Fruit fly (Drosophila melanogaster) whole organism, prepupa: ENCODE results near the gene Nfs1.

Source experiments
- Blimp-1 ChIP-seq: fragments of 200-800 bp; sonication (Bioruptor generic); optimal IDR thresholded peaks from 3 replicates; lab custom pipeline; 2017; ENCODE audit warnings: missing biosample characterization, missing genetic modification characterization, mild to moderate bottlenecking, moderate library complexity, missing genetic modification reagents
- CG10631 ChIP-seq: fragments of 200-800 bp; sonication (Bioruptor generic); optimal IDR thresholded peaks from 2 replicates; lab custom pipeline; 2016; ENCODE audit warnings: missing biosample characterization, missing genetic modification characterization
- CG10669 ChIP-seq: fragments of 200-800 bp; sonication (Bioruptor generic); optimal IDR thresholded peaks from 3 replicates; lab custom pipeline; 2018; ENCODE audit warnings: missing biosample characterization, mild to moderate bottlenecking, missing genetic modification characterization, moderate library complexity
- CG11294 ChIP-seq: fragments of 200-800 bp; sonication (Bioruptor generic); IDR thresholded peaks from 2 replicates; pipeline ENCODE4 v1.3.6; 2022; ENCODE audit warnings: missing biosample characterization, missing genetic modification characterization
- CG11762 ChIP-seq: fragments of 200-800 bp; sonication (Bioruptor generic); optimal IDR thresholded peaks from 3 replicates; lab custom pipeline; 2016; ENCODE audit warnings: missing biosample characterization, missing genetic modification characterization; ENCODE audit not compliant: insufficient read depth
- CG11902 ChIP-seq: fragments of 200-800 bp; sonication (Bioruptor generic); optimal IDR thresholded peaks from 3 replicates; lab custom pipeline; 2016; ENCODE audit warnings: missing biosample characterization, missing genetic modification characterization
- CG1621 ChIP-seq: fragments of 200-800 bp; sonication (Bioruptor generic); optimal IDR thresholded peaks from 3 replicates; lab custom pipeline; 2018; ENCODE audit warnings: missing biosample characterization, mild to moderate bottlenecking, missing genetic modification characterization
- CG16779 ChIP-seq: fragments of 200-800 bp; sonication (Bioruptor generic); optimal IDR thresholded peaks from 3 replicates; lab custom pipeline; 2017; ENCODE audit warnings: missing biosample characterization, mild to moderate bottlenecking, missing genetic modification characterization
- CG3032 ChIP-seq: fragments of 200-800 bp; optimal IDR thresholded peaks from 2 replicates; lab custom pipeline; 2019; ENCODE audit warnings: missing biosample characterization, mild to moderate bottlenecking, missing genetic modification characterization, moderate library complexity
- CG31627 ChIP-seq: fragments of 200-800 bp; sonication (Bioruptor generic); optimal IDR thresholded peaks from 3 replicates; lab custom pipeline; 2016; ENCODE audit warnings: missing biosample characterization, missing genetic modification characterization
- CG34406 ChIP-seq: fragments of 200-800 bp; sonication (Bioruptor generic); optimal IDR thresholded peaks from 3 replicates; lab custom pipeline; 2016; ENCODE audit warnings: missing biosample characterization, missing genetic modification characterization
- CG3919 ChIP-seq: fragments of 200-800 bp; sonication (Bioruptor generic); optimal IDR thresholded peaks from 3 replicates; lab custom pipeline; 2016; ENCODE audit warnings: missing biosample characterization, missing genetic modification characterization
- CG4318 ChIP-seq: fragments of 200-800 bp; sonication (Bioruptor generic); optimal IDR thresholded peaks from 3 replicates; lab custom pipeline; 2017; ENCODE audit warnings: missing biosample characterization, mild to moderate bottlenecking, missing genetic modification characterization
- CG6163 ChIP-seq: fragments of 200-800 bp; sonication (Bioruptor generic); IDR thresholded peaks from 3 replicates; pipeline ENCODE4 v1.3.6; 2022; ENCODE audit warnings: missing biosample characterization, missing genetic modification characterization
- CG6276 ChIP-seq: fragments of 200-800 bp; sonication (Bioruptor generic); optimal IDR thresholded peaks from 2 replicates; lab custom pipeline; 2017; ENCODE audit warnings: missing biosample characterization, mild to moderate bottlenecking, missing genetic modification characterization
- CG6854 ChIP-seq: fragments of 200-800 bp; sonication (Bioruptor generic); optimal IDR thresholded peaks from 2 replicates; lab custom pipeline; 2017; ENCODE audit warnings: missing biosample characterization, mild to moderate bottlenecking, missing genetic modification characterization
- CG7368 ChIP-seq: fragments of 200-800 bp; sonication (Bioruptor generic); optimal IDR thresholded peaks from 3 replicates; lab custom pipeline; 2016; ENCODE audit warnings: missing biosample characterization, missing genetic modification characterization
- CG8632 ChIP-seq: fragments of 200-800 bp; sonication (Bioruptor generic); optimal IDR thresholded peaks from 3 replicates; lab custom pipeline; 2016; ENCODE audit warnings: missing biosample characterization, missing genetic modification characterization
- CG9139 ChIP-seq: fragments of 200-800 bp; sonication (Bioruptor generic); optimal IDR thresholded peaks from 3 replicates; lab custom pipeline; 2017; ENCODE audit warnings: missing biosample characterization, mild to moderate bottlenecking, missing genetic modification characterization
- Eip75B ChIP-seq: fragments of 200-800 bp; sonication (Bioruptor generic); optimal IDR thresholded peaks from 3 replicates; lab custom pipeline; 2016; ENCODE audit warnings: missing biosample characterization, missing genetic modification characterization
- Eip78C ChIP-seq: fragments of 200-800 bp; sonication (Bioruptor generic); peaks from one replicate; lab custom pipeline; 2016; ENCODE audit warnings: missing biosample characterization, missing genetic modification characterization
- Eip93F ChIP-seq: fragments of 200-800 bp; sonication (Bioruptor generic); optimal IDR thresholded peaks from 2 replicates; lab custom pipeline; 2016; ENCODE audit warnings: missing biosample characterization, mild to moderate bottlenecking, missing genetic modification characterization
- Ets21C ChIP-seq: fragments of 200-800 bp; sonication (Bioruptor generic); optimal IDR thresholded peaks from 3 replicates; lab custom pipeline; 2016; ENCODE audit warnings: missing biosample characterization, missing genetic modification characterization
- Gug ChIP-seq: fragments of 200-800 bp; sonication (Bioruptor generic); IDR thresholded peaks from 2 replicates; pipeline ENCODE4 v1.3.6; 2022; ENCODE audit warnings: missing biosample characterization, missing genetic modification characterization
- Hr38 ChIP-seq: sonication (Bioruptor generic); optimal IDR thresholded peaks from 2 replicates; lab custom pipeline; 2016; ENCODE audit warnings: missing biosample characterization, missing genetic modification characterization
- Hr39 ChIP-seq: fragments of 200-800 bp; sonication (Bioruptor generic); optimal IDR thresholded peaks from 2 replicates; lab custom pipeline; 2016; ENCODE audit warnings: missing biosample characterization, missing genetic modification characterization
- Lpt ChIP-seq: fragments of 200-800 bp; sonication (Bioruptor generic); optimal IDR thresholded peaks from 3 replicates; lab custom pipeline; 2016; ENCODE audit warnings: missing biosample characterization, missing genetic modification characterization
- Met ChIP-seq: fragments of 200-800 bp; sonication (Bioruptor generic); optimal IDR thresholded peaks from 3 replicates; lab custom pipeline; 2016; ENCODE audit warnings: missing biosample characterization, missing genetic modification characterization
- OdsH ChIP-seq: fragments of 200-800 bp; sonication (Bioruptor generic); optimal IDR thresholded peaks from 3 replicates; lab custom pipeline; 2016; ENCODE audit warnings: missing biosample characterization, missing genetic modification characterization
- Smox ChIP-seq: fragments of 200-800 bp; sonication (Bioruptor generic); optimal IDR thresholded peaks from 3 replicates; lab custom pipeline; 2016; ENCODE audit warnings: missing biosample characterization, missing genetic modification characterization
- Sox102F ChIP-seq: fragments of 200-800 bp; sonication (Bioruptor generic); optimal IDR thresholded peaks from 2 replicates; lab custom pipeline; 2016; ENCODE audit warnings: missing biosample characterization, mild to moderate bottlenecking, missing genetic modification characterization
- Sox15 ChIP-seq: fragments of 200-800 bp; sonication (Bioruptor generic); optimal IDR thresholded peaks from 3 replicates; lab custom pipeline; 2016; ENCODE audit warnings: missing biosample characterization, missing genetic modification characterization
- acj6 ChIP-seq: fragments of 200-800 bp; sonication (Bioruptor generic); optimal IDR thresholded peaks from 3 replicates; lab custom pipeline; 2016; ENCODE audit warnings: missing biosample characterization, missing genetic modification characterization
- cyc ChIP-seq: fragments of 200-800 bp; sonication (Bioruptor generic); optimal IDR thresholded peaks from 3 replicates; lab custom pipeline; 2016; ENCODE audit warnings: missing biosample characterization, missing genetic modification characterization
- dsx ChIP-seq: fragments of 200-800 bp; optimal IDR thresholded peaks from 3 replicates; lab custom pipeline; 2019; ENCODE audit warnings: missing biosample characterization, mild to moderate bottlenecking, missing genetic modification characterization, moderate library complexity; ENCODE audit not compliant: poor library complexity, severe bottlenecking
- eg ChIP-seq: fragments of 200-800 bp; sonication (Bioruptor generic); IDR thresholded peaks from 3 replicates; pipeline ENCODE4 v1.3.6; 2022; ENCODE audit warnings: missing biosample characterization, missing genetic modification characterization
- esn ChIP-seq: fragments of 200-800 bp; sonication (Bioruptor generic); optimal IDR thresholded peaks from 2 replicates; lab custom pipeline; 2016; ENCODE audit warnings: missing biosample characterization, mild to moderate bottlenecking, missing genetic modification characterization, moderate library complexity
- fd85E ChIP-seq: fragments of 200-800 bp; sonication (Bioruptor generic); optimal IDR thresholded peaks from 3 replicates; lab custom pipeline; 2016; ENCODE audit warnings: missing biosample characterization, missing genetic modification characterization
- fkh ChIP-seq: fragments of 200-800 bp; sonication (Bioruptor generic); optimal IDR thresholded peaks from 3 replicates; lab custom pipeline; 2017; ENCODE audit warnings: missing biosample characterization, mild to moderate bottlenecking, missing genetic modification characterization, moderate library complexity
- lz ChIP-seq: fragments of 200-800 bp; sonication (Bioruptor generic); optimal IDR thresholded peaks from 3 replicates; lab custom pipeline; 2016; ENCODE audit warnings: missing biosample characterization, missing genetic modification characterization
- pdm3 ChIP-seq: fragments of 200-800 bp; sonication (Bioruptor generic); optimal IDR thresholded peaks from 3 replicates; lab custom pipeline; 2016; ENCODE audit warnings: missing biosample characterization, missing genetic modification characterization
- salr ChIP-seq, 2 experiments: fragments of 200-800 bp; sonication (Bioruptor generic); optimal IDR thresholded peaks; 3 replicates each; lab custom pipeline; 2016 to 2018; ENCODE audit warnings: missing biosample characterization in 2 of 2, missing genetic modification characterization in 2 of 2, mild to moderate bottlenecking in 1 of 2
- spab ChIP-seq: fragments of 200-800 bp; sonication (Bioruptor generic); optimal IDR thresholded peaks from 2 replicates; lab custom pipeline; 2017; ENCODE audit warnings: missing biosample characterization, mild to moderate bottlenecking, missing genetic modification characterization, missing genetic modification reagents
- ss ChIP-seq, 2 experiments: fragments of 200-800 bp; sonication (Bioruptor generic); optimal IDR thresholded peaks; 2 replicates in 1 of 2; 3 replicates in 1 of 2; lab custom pipeline; 2017 to 2018; ENCODE audit warnings: mild to moderate bottlenecking in 2 of 2, missing biosample characterization in 2 of 2, missing genetic modification characterization in 2 of 2, moderate library complexity in 1 of 2
- svp ChIP-seq: fragments of 200-800 bp; sonication (Bioruptor generic); peaks from one replicate; lab custom pipeline; 2016; ENCODE audit warnings: missing biosample characterization, missing genetic modification characterization
- topi ChIP-seq: fragments of 200-800 bp; sonication (Bioruptor generic); optimal IDR thresholded peaks from 3 replicates; lab custom pipeline; 2016; ENCODE audit warnings: missing biosample characterization, missing genetic modification characterization

The Nfs1 gene

DNA sequence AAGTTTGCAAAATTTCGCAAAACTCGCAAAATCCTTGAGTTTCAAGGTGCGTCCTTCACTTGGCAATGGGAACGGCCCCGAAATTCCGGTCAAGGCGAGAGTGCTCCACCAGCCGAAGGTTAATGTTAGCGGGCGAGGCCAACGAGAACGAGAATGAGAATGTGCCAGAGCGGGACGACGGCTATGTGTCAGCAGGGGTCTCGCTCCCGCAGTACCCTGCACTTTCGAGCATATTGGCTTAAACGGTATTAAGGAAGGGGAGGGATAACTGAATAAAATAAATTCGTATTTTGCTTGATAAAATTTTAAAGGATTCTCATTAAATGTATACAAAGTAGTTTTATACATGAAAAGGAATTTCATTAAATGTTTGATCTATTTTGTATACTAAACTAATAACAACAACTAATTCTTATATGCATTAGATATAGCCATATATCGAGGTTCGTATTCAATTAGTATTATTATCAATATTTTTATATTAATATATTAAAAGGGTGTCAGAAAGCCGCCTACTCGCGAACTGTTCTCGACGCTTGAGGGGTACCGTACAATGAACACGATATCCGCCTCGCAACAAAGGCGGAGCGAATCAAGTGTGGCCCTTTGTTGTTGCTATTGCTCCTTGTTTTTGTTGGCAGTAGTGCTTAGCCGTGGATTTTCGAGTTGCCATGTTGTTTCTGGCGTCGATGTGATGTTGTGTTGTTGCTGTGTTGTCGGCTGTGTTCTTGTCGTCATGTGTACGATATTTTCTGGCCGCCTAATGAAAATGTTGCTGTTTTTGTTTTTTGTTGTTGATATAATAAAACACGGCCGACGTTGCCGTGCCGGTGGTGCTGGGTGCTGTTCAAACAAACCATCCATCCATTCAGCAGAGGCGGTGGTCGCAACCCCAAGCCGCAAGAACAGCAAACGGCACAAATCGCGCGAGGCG is 7.2 kb downstream of the Nfs1 start (continued):
- peak; percentile 79 for TF ChIP-seq topi (GFP tag; lab: Kevin White, UChicago)
- peak; percentile 90 for TF ChIP-seq OdsH (GFP tag; lab: Kevin White, UChicago)
- TF ChIP-seq Eip75B (GFP tag; lab: Kevin White, UChicago): peak; percentile 90
- peak; percentile 86 for TF ChIP-seq CG10669 (GFP tag; lab: Kevin White, UChicago)
- TF ChIP-seq Ets21C (GFP tag; lab: Kevin White, UChicago): peak; percentile 59
- no peak for TF ChIP-seq CG6163 (GFP tag; lab: Robert Waterston, UW)
- TF ChIP-seq CG7368 (GFP tag; lab: Kevin White, UChicago): peak; percentile 81
- peak; percentile 87 for TF ChIP-seq CG11902
- TF ChIP-seq eg (GFP tag; lab: Robert Waterston, UW): no peak
- peak; percentile 52 for TF ChIP-seq Sox102F (GFP tag; lab: Kevin White, UChicago)
- TF ChIP-seq Hr38 (GFP tag; lab: Kevin White, UChicago): no peak
- peak; percentile 14 for TF ChIP-seq fd85E (GFP tag; lab: Kevin White, UChicago)
- TF ChIP-seq CG6276 (GFP tag; lab: Kevin White, UChicago): peak; percentile 83
- TF ChIP-seq Smox: peak; percentile 72
- TF ChIP-seq spab: peak; percentile 90
- TF ChIP-seq CG8632 (GFP tag; lab: Kevin White, UChicago): peak; percentile 92
- TF ChIP-seq CG4318 (GFP tag; lab: Kevin White, UChicago): peak; percentile 86
- TF ChIP-seq CG6854 (GFP tag; lab: Kevin White, UChicago): no peak
- TF ChIP-seq pdm3 (GFP tag; lab: Kevin White, UChicago): peak; percentile 78
- TF ChIP-seq CG34406 (GFP tag; lab: Kevin White, UChicago): peak; percentile 91
- peak; percentile 80 for TF ChIP-seq dsx
- TF ChIP-seq esn (GFP tag; lab: Kevin White, UChicago): peak; percentile 87
- TF ChIP-seq CG10631 (GFP tag; lab: Kevin White, UChicago): peak; percentile 93
- TF ChIP-seq Eip78C (GFP tag; lab: Kevin White, UChicago): peak; percentile 96
- TF ChIP-seq Eip93F (GFP tag; lab: Kevin White, UChicago): no peak
- peak; percentile 82 for TF ChIP-seq cyc (GFP tag; lab: Kevin White, UChicago)
- no peak for TF ChIP-seq Gug
- TF ChIP-seq Blimp-1 (GFP tag; lab: Kevin White, UChicago): peak; percentile 97
- peak; percentile 75 for TF ChIP-seq CG31627 (GFP tag; lab: Kevin White, UChicago)
- peak; percentile 87 for TF ChIP-seq CG9139 (GFP tag; lab: Kevin White, UChicago)
- TF ChIP-seq CG16779 (tag; lab: Kevin White, UChicago): peak; percentile 88
- TF ChIP-seq lz (GFP tag; lab: Kevin White, UChicago): peak; percentile 77
- TF ChIP-seq ss (GFP tag; optimal IDR thresholded peaks at IDR 0.05; lab: Kevin White, UChicago): peak; percentile 91 to 96
- peak; percentile 97 for TF ChIP-seq fkh (GFP tag; lab: Kevin White, UChicago)
- TF ChIP-seq CG1621 (tag; lab: Kevin White, UChicago): no peak
- TF ChIP-seq Lpt (GFP tag; lab: Kevin White, UChicago): peak; percentile 76
- peak; percentile 88 for TF ChIP-seq acj6
- TF ChIP-seq Hr39 (GFP tag; lab: Kevin White, UChicago): peak; percentile 70
- no peak for TF ChIP-seq CG11294 (GFP tag; lab: Robert Waterston, UW)
- TF ChIP-seq, all 60 proteins: peak for 49

DNA sequence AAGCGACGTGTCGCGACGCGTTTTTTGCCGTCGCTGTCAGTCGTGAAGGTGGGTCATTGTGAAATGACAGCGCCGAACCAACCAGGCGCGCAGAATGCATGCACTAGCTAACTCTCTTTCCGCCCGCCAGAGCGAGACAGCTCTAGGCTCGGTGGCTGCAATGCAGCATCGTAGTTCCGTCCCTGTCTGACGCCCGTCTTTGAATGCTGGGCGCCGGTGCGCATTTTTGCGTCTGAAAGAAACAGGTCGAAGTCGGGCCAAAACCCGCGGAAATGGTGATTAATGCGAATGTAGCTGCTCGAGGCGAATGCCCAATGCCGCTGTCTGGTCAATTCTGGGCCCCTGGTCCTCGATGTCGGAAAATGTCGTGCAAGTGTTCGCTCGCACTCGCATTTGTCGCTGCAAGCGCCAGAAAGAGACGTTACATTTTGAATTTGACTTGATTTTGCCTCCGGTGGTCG is 7.9 kb downstream of the Nfs1 start:
- TF ChIP-seq CG3032 (tag; lab: Kevin White, UChicago): peak; percentile 66
- peak; percentile 56 for TF ChIP-seq CG7368 (GFP tag; lab: Kevin White, UChicago)
- TF ChIP-seq Eip75B (GFP tag; lab: Kevin White, UChicago): peak; percentile 74
- peak; percentile 54 for TF ChIP-seq CG16779 (tag; lab: Kevin White, UChicago)
- TF ChIP-seq salr (GFP tag; optimal IDR thresholded peaks at IDR 0.05; lab: Kevin White, UChicago): peak; percentile 34 to 37
- TF ChIP-seq Smox: peak; percentile 66
- TF ChIP-seq Hr38 (GFP tag; lab: Kevin White, UChicago): no peak
- TF ChIP-seq Sox15 (GFP tag; lab: Kevin White, UChicago): no peak
- TF ChIP-seq Sox102F (GFP tag; lab: Kevin White, UChicago): peak; percentile 68
- TF ChIP-seq CG3919 (GFP tag; lab: Kevin White, UChicago): peak; percentile 66
- TF ChIP-seq CG10669 (GFP tag; lab: Kevin White, UChicago): peak; percentile 66
- TF ChIP-seq dsx: peak; percentile 100
- peak; percentile 24 for TF ChIP-seq OdsH (GFP tag; lab: Kevin White, UChicago)
- TF ChIP-seq CG1621 (tag; lab: Kevin White, UChicago): peak; percentile 80
- TF ChIP-seq CG6276 (GFP tag; lab: Kevin White, UChicago): peak; percentile 78
- TF ChIP-seq pdm3 (GFP tag; lab: Kevin White, UChicago): peak; percentile 67
- peak; percentile 57 for TF ChIP-seq Met (GFP tag; lab: Kevin White, UChicago)
- TF ChIP-seq CG9139 (GFP tag; lab: Kevin White, UChicago): peak; percentile 70
- TF ChIP-seq CG11762 (GFP tag; lab: Kevin White, UChicago): no peak
- no peak for TF ChIP-seq CG6163 (GFP tag; lab: Robert Waterston, UW)
- peak; percentile 99 for TF ChIP-seq svp (GFP tag; lab: Kevin White, UChicago)
